ENCODE assay signal across 1 fruit fly cellular context in the genomic region with DNA sequence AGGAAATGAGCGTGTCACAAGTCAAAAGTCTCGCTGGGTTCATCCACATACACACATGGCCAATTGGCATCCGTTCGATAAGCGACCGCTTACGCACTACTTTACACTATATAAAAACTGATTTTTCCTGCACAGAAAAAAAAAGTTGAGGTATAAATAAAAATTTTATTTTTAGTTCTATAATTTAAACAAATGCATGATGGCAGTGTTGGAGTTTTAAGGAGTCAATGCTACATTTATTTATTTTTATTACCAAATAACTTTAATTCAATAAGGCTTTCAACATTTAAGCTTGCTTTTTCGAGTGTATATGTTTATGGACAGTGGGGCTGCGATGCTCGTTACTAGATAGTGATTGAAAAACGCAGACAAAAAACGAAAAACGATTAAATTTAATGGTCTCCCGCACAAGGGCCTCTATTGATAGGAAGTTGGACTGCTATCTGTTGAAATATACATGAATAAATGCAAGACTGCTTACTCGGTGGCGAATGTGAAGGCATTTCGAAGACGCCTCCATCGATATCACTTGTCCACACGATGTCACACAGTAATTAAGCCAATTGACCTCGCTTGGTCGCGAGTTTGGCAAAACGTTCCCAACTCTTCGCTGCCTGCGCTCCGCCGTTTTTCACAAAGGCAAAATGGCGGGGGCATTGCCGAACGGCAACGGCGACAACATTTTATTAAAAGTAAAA.
A peak's percentile ranks its signal among the peaks of the same experiment; 100 is the strongest.
TF ChIP-seq lines count a peak whose summit lies in the region.

No protein-coding gene starts in this region.

TF ChIP-seq in whole organism, embryonic, 481 proteins besides CTCF, POLR2A, EP300 and RAD21 (continued from another document):
- TF ChIP-seq CG7839 (tag; optimal IDR thresholded peaks at IDR 0.05; lab: Kevin White, UChicago) (peak; percentile 88), danr (GFP tag; IDR thresholded peaks at IDR 0.05; lab: Robert Waterston, UW) (peak; percentile 39; the same call in 1 of the 2 replicates), Dref (GFP tag; IDR thresholded peaks at IDR 0.05; lab: Robert Waterston, UW) (no peak), CG15073 (GFP tag; optimal IDR thresholded peaks at IDR 0.05; lab: Kevin White, UChicago) (no peak), grau (tag; optimal IDR thresholded peaks at IDR 0.05; lab: Kevin White, UChicago) (peak; percentile 78), CG31441 (GFP tag; IDR thresholded peaks at IDR 0.05; lab: Robert Waterston, UW) (peak; percentile 87), CG2129 (GFP tag; IDR thresholded peaks at IDR 0.05; lab: Robert Waterston, UW; ENCODE audit: partially characterized antibody) (no peak), CG10565 (GFP tag; optimal IDR thresholded peaks at IDR 0.05; lab: Kevin White, UChicago) (no peak), CG10321 (GFP tag; IDR thresholded peaks at IDR 0.05; lab: Robert Waterston, UW) (no peak), CG13424 (tag; optimal IDR thresholded peaks at IDR 0.05; lab: Kevin White, UChicago) (peak; percentile 80), CG12104 (GFP tag; optimal IDR thresholded peaks at IDR 0.05; lab: Kevin White, UChicago) (peak; percentile 55), Sry-δ (GFP tag; optimal IDR thresholded peaks at IDR 0.05; lab: Kevin White, UChicago) (no peak), CG1603 (tag; optimal IDR thresholded peaks at IDR 0.05; lab: Kevin White, UChicago) (peak; percentile 37), vfl (GFP tag; optimal IDR thresholded peaks at IDR 0.05; lab: Kevin White, UChicago) (peak; percentile 9), so (GFP tag; IDR thresholded peaks at IDR 0.05; lab: Robert Waterston, UW) (peak; percentile 69; the same call in 1 of the 3 replicates), CG14710 (tag; optimal IDR thresholded peaks at IDR 0.05; lab: Kevin White, UChicago) (peak; percentile 80), CG4328 (GFP tag; optimal IDR thresholded peaks at IDR 0.05; lab: Kevin White, UChicago) (peak; percentile 52), Spps (tag; optimal IDR thresholded peaks at IDR 0.05; lab: Kevin White, UChicago) (peak; percentile 76), Lim3 (GFP tag; IDR thresholded peaks at IDR 0.05; lab: Robert Waterston, UW) (0 out of 2 replicates have a peak, but pooled peaks have one; percentile 63), CG18764 (GFP tag; optimal IDR thresholded peaks at IDR 0.05; lab: Kevin White, UChicago) (peak; percentile 48), ci (GFP tag; IDR thresholded peaks at IDR 0.05; lab: Robert Waterston, UW) (peak; percentile 86), HmgD (GFP tag; optimal IDR thresholded peaks at IDR 0.05; lab: Kevin White, UChicago) (no peak), slou (GFP tag; optimal IDR thresholded peaks at IDR 0.05; lab: Kevin White, UChicago) (peak; percentile 25), CG1832 (GFP tag; optimal IDR thresholded peaks at IDR 0.05; lab: Kevin White, UChicago) (no peak), Hey (tag; optimal IDR thresholded peaks at IDR 0.05; lab: Kevin White, UChicago) (no peak), br (optimal IDR thresholded peaks at IDR 0.05; lab: Kevin White, UChicago) (no peak), sug (tag; optimal IDR thresholded peaks at IDR 0.05; lab: Kevin White, UChicago) (peak; percentile 52), CG6689 (GFP tag; IDR thresholded peaks at IDR 0.05; lab: Robert Waterston, UW) (peak; percentile 78), CG15479 (GFP tag; optimal IDR thresholded peaks at IDR 0.05; lab: Kevin White, UChicago) (no peak), CG11085 (GFP tag; IDR thresholded peaks at IDR 0.05; lab: Robert Waterston, UW) (0 out of 2 replicates have a peak, but pooled peaks have one; percentile 33), CG9609 (GFP tag; optimal IDR thresholded peaks at IDR 0.05; lab: Kevin White, UChicago) (peak; percentile 6), sna (GFP tag; IDR thresholded peaks at IDR 0.05; lab: Robert Waterston, UW; ENCODE audit: partially characterized antibody) (no peak), ab (GFP tag; optimal IDR thresholded peaks at IDR 0.05; lab: Kevin White, UChicago) (no peak), MTF-1 (GFP tag; optimal IDR thresholded peaks at IDR 0.05; lab: Kevin White, UChicago; ENCODE audit: borderline replicate concordance) (peak; percentile 23), NC2α (GFP tag; optimal IDR thresholded peaks at IDR 0.05; lab: Kevin White, UChicago) (no peak), CG13894 (tag; optimal IDR thresholded peaks at IDR 0.05; lab: Kevin White, UChicago) (no peak), Mrtf (GFP tag; IDR thresholded peaks at IDR 0.05; lab: Robert Waterston, UW) (no peak), cato (GFP tag; optimal IDR thresholded peaks at IDR 0.05; lab: Kevin White, UChicago; ENCODE audit: borderline replicate concordance) (peak; percentile 20), CG34224 (GFP tag; IDR thresholded peaks at IDR 0.05; lab: Robert Waterston, UW; ENCODE audit: partially characterized antibody) (no peak), jing (GFP tag; optimal IDR thresholded peaks at IDR 0.05; lab: Kevin White, UChicago) (peak; percentile 40), CG6654 (GFP tag; optimal IDR thresholded peaks at IDR 0.05; lab: Kevin White, UChicago) (peak; percentile 13), dm (GFP tag; optimal IDR thresholded peaks at IDR 0.05; lab: Kevin White, UChicago) (no peak), CG10462 (GFP tag; optimal IDR thresholded peaks at IDR 0.05; lab: Kevin White, UChicago) (no peak), CG4404 (GFP tag; IDR thresholded peaks at IDR 0.05; lab: Robert Waterston, UW) (peak; percentile 50), CG7271 (tag; optimal IDR thresholded peaks at IDR 0.05; lab: Kevin White, UChicago) (peak; percentile 16), al (GFP tag; IDR thresholded peaks at IDR 0.05; lab: Robert Waterston, UW) (peak; percentile 38; the same call in 1 of the 2 replicates), Doc2 (GFP tag; IDR thresholded peaks at IDR 0.05; lab: Robert Waterston, UW) (no peak), Vsx1 (GFP tag; optimal IDR thresholded peaks at IDR 0.05; lab: Kevin White, UChicago) (peak; percentile 36), CG10959 (GFP tag; IDR thresholded peaks at IDR 0.05; lab: Robert Waterston, UW) (peak; percentile 80), bsh (GFP tag; optimal IDR thresholded peaks at IDR 0.05; lab: Kevin White, UChicago) (peak; percentile 42 to 85), Oaz (GFP tag; IDR thresholded peaks at IDR 0.05; lab: Robert Waterston, UW) (peak; percentile 37; the same call in 1 of the 2 replicates), CG18619 (GFP tag; optimal IDR thresholded peaks at IDR 0.05; lab: Kevin White, UChicago) (peak; percentile 46), GATAe (GFP tag; conservative IDR thresholded peaks at IDR 0.05; lab: Robert Waterston, UW) (no peak), Dip3 (GFP tag; optimal IDR thresholded peaks at IDR 0.05; lab: Kevin White, UChicago) (no peak), CG7786 (GFP tag; optimal IDR thresholded peaks at IDR 0.05; lab: Kevin White, UChicago) (no peak), sob (GFP tag; IDR thresholded peaks at IDR 0.05; lab: Robert Waterston, UW) (peak; percentile 80), otp (GFP tag; IDR thresholded peaks at IDR 0.05; lab: Robert Waterston, UW) (peak; percentile 46; the same call in 1 of the 3 replicates), zen (tag; optimal IDR thresholded peaks at IDR 0.05; lab: Kevin White, UChicago) (peak; percentile 77), CG9932 (GFP tag; IDR thresholded peaks at IDR 0.05; lab: Robert Waterston, UW) (no peak), CG11093 (GFP tag; IDR thresholded peaks at IDR 0.05; lab: Robert Waterston, UW) (0 out of 3 replicates have a peak, but pooled peaks have one; percentile 36), CoRest (tag; optimal IDR thresholded peaks at IDR 0.05; lab: Kevin White, UChicago) (peak; percentile 85), zen2 (GFP tag; IDR thresholded peaks at IDR 0.05; lab: Robert Waterston, UW; ENCODE audit: partially characterized antibody) (no peak), CG4617 (GFP tag; optimal IDR thresholded peaks at IDR 0.05; lab: Kevin White, UChicago; ENCODE audit: borderline replicate concordance) (peak; percentile 18), CrebB (tag; optimal IDR thresholded peaks at IDR 0.05; lab: Kevin White, UChicago) (peak; percentile 71), CG15269 (tag; optimal IDR thresholded peaks at IDR 0.05; lab: Kevin White, UChicago) (peak; percentile 84)
